Fruit fly (Drosophila melanogaster) whole organism, prepupa: ENCODE results near the gene CG42685.

Experiments
- Blimp-1 ChIP-seq: fragments of 200-800 bp; sonication (Bioruptor generic); optimal IDR thresholded peaks from 3 replicates; lab custom pipeline; 2017; ENCODE audit warnings: missing biosample characterization, missing genetic modification characterization, mild to moderate bottlenecking, moderate library complexity, missing genetic modification reagents
- CG10631 ChIP-seq: fragments of 200-800 bp; sonication (Bioruptor generic); optimal IDR thresholded peaks from 2 replicates; lab custom pipeline; 2016; ENCODE audit warnings: missing biosample characterization, missing genetic modification characterization
- CG11762 ChIP-seq: fragments of 200-800 bp; sonication (Bioruptor generic); optimal IDR thresholded peaks from 3 replicates; lab custom pipeline; 2016; ENCODE audit warnings: missing biosample characterization, missing genetic modification characterization; ENCODE audit not compliant: insufficient read depth
- CG15336 ChIP-seq: fragments of 200-800 bp; sonication (Bioruptor generic); IDR thresholded peaks from 2 replicates; pipeline ENCODE4 v1.3.6; 2022; ENCODE audit warnings: missing biosample characterization, missing genetic modification characterization
- CG1621 ChIP-seq: fragments of 200-800 bp; sonication (Bioruptor generic); optimal IDR thresholded peaks from 3 replicates; lab custom pipeline; 2018; ENCODE audit warnings: missing biosample characterization, mild to moderate bottlenecking, missing genetic modification characterization
- CG16779 ChIP-seq: fragments of 200-800 bp; sonication (Bioruptor generic); optimal IDR thresholded peaks from 3 replicates; lab custom pipeline; 2017; ENCODE audit warnings: missing biosample characterization, mild to moderate bottlenecking, missing genetic modification characterization
- CG3032 ChIP-seq: fragments of 200-800 bp; optimal IDR thresholded peaks from 2 replicates; lab custom pipeline; 2019; ENCODE audit warnings: missing biosample characterization, mild to moderate bottlenecking, missing genetic modification characterization, moderate library complexity
- CG31627 ChIP-seq: fragments of 200-800 bp; sonication (Bioruptor generic); optimal IDR thresholded peaks from 3 replicates; lab custom pipeline; 2016; ENCODE audit warnings: missing biosample characterization, missing genetic modification characterization
- CG32006 ChIP-seq: fragments of 200-800 bp; sonication (Bioruptor generic); optimal IDR thresholded peaks from 3 replicates; lab custom pipeline; 2017; ENCODE audit warnings: missing biosample characterization, mild to moderate bottlenecking, missing genetic modification characterization
- CG3919 ChIP-seq: fragments of 200-800 bp; sonication (Bioruptor generic); optimal IDR thresholded peaks from 3 replicates; lab custom pipeline; 2016; ENCODE audit warnings: missing biosample characterization, missing genetic modification characterization
- CG4318 ChIP-seq: fragments of 200-800 bp; sonication (Bioruptor generic); optimal IDR thresholded peaks from 3 replicates; lab custom pipeline; 2017; ENCODE audit warnings: missing biosample characterization, mild to moderate bottlenecking, missing genetic modification characterization
- CG6163 ChIP-seq: fragments of 200-800 bp; sonication (Bioruptor generic); IDR thresholded peaks from 3 replicates; pipeline ENCODE4 v1.3.6; 2022; ENCODE audit warnings: missing biosample characterization, missing genetic modification characterization
- CG6276 ChIP-seq: fragments of 200-800 bp; sonication (Bioruptor generic); optimal IDR thresholded peaks from 2 replicates; lab custom pipeline; 2017; ENCODE audit warnings: missing biosample characterization, mild to moderate bottlenecking, missing genetic modification characterization
- CG6792 ChIP-seq: fragments of 200-800 bp; sonication (Bioruptor generic); optimal IDR thresholded peaks from 3 replicates; lab custom pipeline; 2016; ENCODE audit warnings: missing biosample characterization, missing genetic modification characterization
- CG6808 ChIP-seq: fragments of 200-800 bp; sonication (Bioruptor generic); optimal IDR thresholded peaks from 3 replicates; lab custom pipeline; 2017; ENCODE audit warnings: missing biosample characterization, missing genetic modification characterization, mild to moderate bottlenecking, moderate library complexity, missing genetic modification reagents
- CG6854 ChIP-seq: fragments of 200-800 bp; sonication (Bioruptor generic); optimal IDR thresholded peaks from 2 replicates; lab custom pipeline; 2017; ENCODE audit warnings: missing biosample characterization, mild to moderate bottlenecking, missing genetic modification characterization
- CG7368 ChIP-seq: fragments of 200-800 bp; sonication (Bioruptor generic); optimal IDR thresholded peaks from 3 replicates; lab custom pipeline; 2016; ENCODE audit warnings: missing biosample characterization, missing genetic modification characterization
- CG8119 ChIP-seq: fragments of 200-800 bp; sonication (Bioruptor generic); IDR thresholded peaks from 3 replicates; pipeline ENCODE4 v1.3.6; 2022; ENCODE audit warnings: missing biosample characterization, missing genetic modification characterization
- CG8319 ChIP-seq: fragments of 200-800 bp; sonication (Bioruptor generic); optimal IDR thresholded peaks from 3 replicates; lab custom pipeline; 2016; ENCODE audit warnings: missing biosample characterization, missing genetic modification characterization
- Eip75B ChIP-seq: fragments of 200-800 bp; sonication (Bioruptor generic); optimal IDR thresholded peaks from 3 replicates; lab custom pipeline; 2016; ENCODE audit warnings: missing biosample characterization, missing genetic modification characterization
- Eip78C ChIP-seq: fragments of 200-800 bp; sonication (Bioruptor generic); peaks from one replicate; lab custom pipeline; 2016; ENCODE audit warnings: missing biosample characterization, missing genetic modification characterization
- Eip93F ChIP-seq: fragments of 200-800 bp; sonication (Bioruptor generic); optimal IDR thresholded peaks from 2 replicates; lab custom pipeline; 2016; ENCODE audit warnings: missing biosample characterization, mild to moderate bottlenecking, missing genetic modification characterization
- Ets21C ChIP-seq: fragments of 200-800 bp; sonication (Bioruptor generic); optimal IDR thresholded peaks from 3 replicates; lab custom pipeline; 2016; ENCODE audit warnings: missing biosample characterization, missing genetic modification characterization
- Ets96B ChIP-seq: fragments of 200-800 bp; optimal IDR thresholded peaks from 2 replicates; lab custom pipeline; 2019; ENCODE audit warnings: missing biosample characterization, mild to moderate bottlenecking, missing genetic modification characterization, moderate library complexity
- Hr39 ChIP-seq: fragments of 200-800 bp; sonication (Bioruptor generic); optimal IDR thresholded peaks from 2 replicates; lab custom pipeline; 2016; ENCODE audit warnings: missing biosample characterization, missing genetic modification characterization
- Hr4 ChIP-seq: fragments of 200-800 bp; sonication (Bioruptor generic); optimal IDR thresholded peaks from 3 replicates; lab custom pipeline; 2016; ENCODE audit warnings: missing biosample characterization, missing genetic modification characterization
- Lpt ChIP-seq: fragments of 200-800 bp; sonication (Bioruptor generic); optimal IDR thresholded peaks from 3 replicates; lab custom pipeline; 2016; ENCODE audit warnings: missing biosample characterization, missing genetic modification characterization
- Met ChIP-seq: fragments of 200-800 bp; sonication (Bioruptor generic); optimal IDR thresholded peaks from 3 replicates; lab custom pipeline; 2016; ENCODE audit warnings: missing biosample characterization, missing genetic modification characterization
- OdsH ChIP-seq: fragments of 200-800 bp; sonication (Bioruptor generic); optimal IDR thresholded peaks from 3 replicates; lab custom pipeline; 2016; ENCODE audit warnings: missing biosample characterization, missing genetic modification characterization
- Smox ChIP-seq: fragments of 200-800 bp; sonication (Bioruptor generic); optimal IDR thresholded peaks from 3 replicates; lab custom pipeline; 2016; ENCODE audit warnings: missing biosample characterization, missing genetic modification characterization
- Sox14 ChIP-seq: fragments of 200-800 bp; sonication (Bioruptor generic); optimal IDR thresholded peaks from 3 replicates; lab custom pipeline; 2016; ENCODE audit warnings: missing biosample characterization, missing genetic modification characterization
- Sox15 ChIP-seq: fragments of 200-800 bp; sonication (Bioruptor generic); optimal IDR thresholded peaks from 3 replicates; lab custom pipeline; 2016; ENCODE audit warnings: missing biosample characterization, missing genetic modification characterization
- achi ChIP-seq: fragments of 200-800 bp; sonication (Bioruptor generic); optimal IDR thresholded peaks from 3 replicates; lab custom pipeline; 2016; ENCODE audit warnings: missing biosample characterization, missing genetic modification characterization
- cyc ChIP-seq: fragments of 200-800 bp; sonication (Bioruptor generic); optimal IDR thresholded peaks from 3 replicates; lab custom pipeline; 2016; ENCODE audit warnings: missing biosample characterization, missing genetic modification characterization
- dac ChIP-seq: fragments of 200-800 bp; sonication (Bioruptor generic); optimal IDR thresholded peaks from 2 replicates; lab custom pipeline; 2017; ENCODE audit warnings: missing biosample characterization, mild to moderate bottlenecking, missing genetic modification characterization
- dsx ChIP-seq: fragments of 200-800 bp; optimal IDR thresholded peaks from 3 replicates; lab custom pipeline; 2019; ENCODE audit warnings: missing biosample characterization, mild to moderate bottlenecking, missing genetic modification characterization, moderate library complexity; ENCODE audit not compliant: poor library complexity, severe bottlenecking
- eg ChIP-seq: fragments of 200-800 bp; sonication (Bioruptor generic); IDR thresholded peaks from 3 replicates; pipeline ENCODE4 v1.3.6; 2022; ENCODE audit warnings: missing biosample characterization, missing genetic modification characterization
- esn ChIP-seq: fragments of 200-800 bp; sonication (Bioruptor generic); optimal IDR thresholded peaks from 2 replicates; lab custom pipeline; 2016; ENCODE audit warnings: missing biosample characterization, mild to moderate bottlenecking, missing genetic modification characterization, moderate library complexity
- fd59A ChIP-seq: fragments of 200-800 bp; sonication (Bioruptor generic); optimal IDR thresholded peaks from 2 replicates; lab custom pipeline; 2017; ENCODE audit warnings: missing biosample characterization, mild to moderate bottlenecking, missing genetic modification characterization, missing genetic modification reagents
- fkh ChIP-seq: fragments of 200-800 bp; sonication (Bioruptor generic); optimal IDR thresholded peaks from 3 replicates; lab custom pipeline; 2017; ENCODE audit warnings: missing biosample characterization, mild to moderate bottlenecking, missing genetic modification characterization, moderate library complexity
- lz ChIP-seq: fragments of 200-800 bp; sonication (Bioruptor generic); optimal IDR thresholded peaks from 3 replicates; lab custom pipeline; 2016; ENCODE audit warnings: missing biosample characterization, missing genetic modification characterization
- net ChIP-seq: fragments of 200-800 bp; sonication (Bioruptor generic); optimal IDR thresholded peaks from 3 replicates; lab custom pipeline; 2016; ENCODE audit warnings: missing biosample characterization, missing genetic modification characterization
- pdm3 ChIP-seq: fragments of 200-800 bp; sonication (Bioruptor generic); optimal IDR thresholded peaks from 3 replicates; lab custom pipeline; 2016; ENCODE audit warnings: missing biosample characterization, missing genetic modification characterization
- spab ChIP-seq: fragments of 200-800 bp; sonication (Bioruptor generic); optimal IDR thresholded peaks from 2 replicates; lab custom pipeline; 2017; ENCODE audit warnings: missing biosample characterization, mild to moderate bottlenecking, missing genetic modification characterization, missing genetic modification reagents
- svp ChIP-seq: fragments of 200-800 bp; sonication (Bioruptor generic); peaks from one replicate; lab custom pipeline; 2016; ENCODE audit warnings: missing biosample characterization, missing genetic modification characterization
- topi ChIP-seq: fragments of 200-800 bp; sonication (Bioruptor generic); optimal IDR thresholded peaks from 3 replicates; lab custom pipeline; 2016; ENCODE audit warnings: missing biosample characterization, missing genetic modification characterization
- vri ChIP-seq: fragments of 200-800 bp; sonication (Bioruptor generic); optimal IDR thresholded peaks from 3 replicates; lab custom pipeline; 2016; ENCODE audit warnings: missing biosample characterization, mild to moderate bottlenecking, missing genetic modification characterization

CG42685 gene

dm6 chr2L:14713467-14713866 lies 16.5 kb downstream of the CG42685 start, which contains the start of gene CG34165:
CG34165 (plus strand) TSS chr2L:14713750.
- no peak for TF ChIP-seq pdm3 (GFP tag; lab: Kevin White, UChicago)
- TF ChIP-seq CG3032 (tag; lab: Kevin White, UChicago), result no peak
- no peak for TF ChIP-seq CG1621 (tag; lab: Kevin White, UChicago)

DNA sequence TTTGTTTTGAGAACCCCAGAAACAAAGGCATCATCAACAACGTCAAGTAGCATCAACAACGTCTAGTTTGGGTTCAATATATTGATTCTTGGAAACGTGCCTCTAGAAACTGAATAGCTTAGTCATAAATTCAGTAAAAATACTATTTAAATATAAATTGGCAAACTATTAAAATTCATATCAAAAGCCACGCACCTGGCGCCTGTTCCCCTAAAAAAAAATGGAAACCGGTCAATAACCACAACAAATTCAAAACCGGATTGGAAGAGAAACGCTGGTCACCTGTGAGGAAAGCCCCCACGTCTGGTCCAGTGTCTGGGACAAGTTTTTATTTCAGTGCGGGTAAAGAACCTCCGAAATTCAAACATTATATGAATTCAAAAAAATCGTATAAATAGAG lies 17.7 kb downstream of the CG42685 start, which contains the start of gene CG15282:
CG15282 (plus strand) TSS at position 227 of the 400 bp plus-strand sequence.
- TF ChIP-seq Eip78C (GFP tag; lab: Kevin White, UChicago) (peak; percentile 17), CG3919 (GFP tag; lab: Kevin White, UChicago) (no peak)
- TF ChIP-seq, all 60 proteins: peak for 1

DNA sequence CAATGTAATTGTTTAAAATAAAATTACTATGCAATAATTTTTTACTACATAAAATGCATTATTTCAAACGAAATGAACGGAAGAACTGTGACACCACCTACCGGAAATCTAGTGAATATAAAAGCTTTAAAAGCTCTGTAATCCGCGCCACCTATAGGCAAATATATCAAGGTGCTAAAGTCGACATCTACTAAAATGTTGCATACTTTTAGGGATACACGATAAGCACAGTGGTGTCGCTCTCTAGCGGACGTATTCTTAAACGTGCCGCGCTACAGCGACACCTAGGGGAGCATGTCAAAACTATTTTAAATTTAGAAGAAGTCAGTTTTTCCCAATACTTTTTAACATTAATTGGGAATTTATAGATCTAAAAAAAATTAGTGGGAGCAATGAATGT lies 23.8 kb downstream of the CG42685 start:
- TF ChIP-seq dsx (GFP tag; lab: Kevin White, UChicago), result no peak
- peak; percentile 61 for TF ChIP-seq svp (GFP tag; lab: Kevin White, UChicago)
- TF ChIP-seq CG3032 (tag; lab: Kevin White, UChicago), result no peak
- peak; percentile 79 for TF ChIP-seq CG31627 (GFP tag; lab: Kevin White, UChicago)
- peak; percentile 86 for TF ChIP-seq cyc
- peak; percentile 41 for TF ChIP-seq pdm3 (GFP tag; lab: Kevin White, UChicago)
- TF ChIP-seq fd59A (GFP tag; lab: Kevin White, UChicago), result no peak
- no peak for TF ChIP-seq CG8119 (GFP tag; lab: Robert Waterston, UW)
- TF ChIP-seq spab (GFP tag; lab: Kevin White, UChicago), result no peak
- TF ChIP-seq CG6163 (GFP tag; lab: Robert Waterston, UW), result 0 out of 3 replicates have a peak, but pooled peaks have one; percentile 40
- TF ChIP-seq CG7368 (GFP tag; lab: Kevin White, UChicago), result no peak
- TF ChIP-seq OdsH (GFP tag; lab: Kevin White, UChicago), result peak; percentile 44
- no peak for TF ChIP-seq net (GFP tag; lab: Kevin White, UChicago)
- peak; percentile 83 for TF ChIP-seq Hr39 (GFP tag; lab: Kevin White, UChicago)
- peak; percentile 56 for TF ChIP-seq topi (GFP tag; lab: Kevin White, UChicago)
- no peak for TF ChIP-seq eg
- peak; percentile 23 for TF ChIP-seq CG6792 (GFP tag; lab: Kevin White, UChicago)
- peak; percentile 21 for TF ChIP-seq Sox14 (GFP tag; lab: Kevin White, UChicago)
- no peak for TF ChIP-seq CG16779
- no peak for TF ChIP-seq achi (GFP tag; lab: Kevin White, UChicago)
- peak; percentile 72 for TF ChIP-seq CG3919 (GFP tag; lab: Kevin White, UChicago)
- peak; percentile 71 for TF ChIP-seq Met (GFP tag; lab: Kevin White, UChicago)
- TF ChIP-seq esn (GFP tag; lab: Kevin White, UChicago), result peak; percentile 72
- TF ChIP-seq Eip75B (GFP tag; lab: Kevin White, UChicago), result peak; percentile 43
- no peak for TF ChIP-seq Lpt (GFP tag; lab: Kevin White, UChicago)
- no peak for TF ChIP-seq CG15336 (GFP tag; lab: Robert Waterston, UW)
- TF ChIP-seq Eip93F (GFP tag; lab: Kevin White, UChicago), result no peak
- TF ChIP-seq CG11762 (GFP tag; lab: Kevin White, UChicago), result peak; percentile 14
- TF ChIP-seq CG4318 (GFP tag; lab: Kevin White, UChicago), result no peak
- no peak for TF ChIP-seq fkh (GFP tag; lab: Kevin White, UChicago)
- TF ChIP-seq vri (GFP tag; lab: Kevin White, UChicago), result no peak
- peak; percentile 17 for TF ChIP-seq CG10631 (GFP tag; lab: Kevin White, UChicago)
- no peak for TF ChIP-seq Blimp-1
- peak; percentile 71 for TF ChIP-seq lz (GFP tag; lab: Kevin White, UChicago)
- TF ChIP-seq CG6808 (GFP tag; lab: Kevin White, UChicago), result no peak
- TF ChIP-seq dac (GFP tag; lab: Kevin White, UChicago), result no peak
- TF ChIP-seq CG8319 (GFP tag; lab: Kevin White, UChicago), result peak; percentile 42
- TF ChIP-seq CG6854, result no peak
- TF ChIP-seq Sox15 (GFP tag; lab: Kevin White, UChicago), result peak; percentile 26
- no peak for TF ChIP-seq CG6276 (GFP tag; lab: Kevin White, UChicago)
- TF ChIP-seq Ets21C (GFP tag; lab: Kevin White, UChicago), result peak; percentile 55
- peak; percentile 53 for TF ChIP-seq Hr4
- TF ChIP-seq CG32006 (GFP tag; lab: Kevin White, UChicago), result no peak
- TF ChIP-seq Smox (GFP tag; lab: Kevin White, UChicago), result peak; percentile 34
- TF ChIP-seq Ets96B (tag; lab: Kevin White, UChicago), result no peak
